Fruit fly (Drosophila melanogaster): ENCODE data around the gene emb.

The emb gene

dm6 chr2L:8365701-8366643 lies 37.4 kb upstream of the emb start, which contains the start of gene Pp2A-29B (continued):
- peak; percentile 15 for TF ChIP-seq CG2678 (tag; optimal IDR thresholded peaks at IDR 0.05)
- no peak for TF ChIP-seq Jarid2 (GFP tag; optimal IDR thresholded peaks at IDR 0.05)
- no peak for TF ChIP-seq seq (GFP tag; IDR thresholded peaks at IDR 0.05)
- peak; percentile 92 for TF ChIP-seq phol (tag; optimal IDR thresholded peaks at IDR 0.05)
- peak; percentile 98 for TF ChIP-seq bbx (GFP tag; IDR thresholded peaks at IDR 0.05; ENCODE audit: partially characterized antibody)
- peak; percentile 100 for TF ChIP-seq nerfin-1 (tag; optimal IDR thresholded peaks at IDR 0.05)
- peak; percentile 59 for TF ChIP-seq zen (tag; optimal IDR thresholded peaks at IDR 0.05)
- no peak for TF ChIP-seq pan (optimal IDR thresholded peaks at IDR 0.05)
- no peak for TF ChIP-seq pan (GFP tag; optimal IDR thresholded peaks at IDR 0.05 in 1 of 2, IDR thresholded peaks at IDR 0.05 in 1 of 2)
- TF ChIP-seq stc (GFP tag; IDR thresholded peaks at IDR 0.05), result no peak
- TF ChIP-seq zfh1 (GFP tag; IDR thresholded peaks at IDR 0.05), result no peak
- TF ChIP-seq HLHmδ (GFP tag; optimal IDR thresholded peaks at IDR 0.05), result no peak
- peak; percentile 95 for TF ChIP-seq ato (GFP tag; IDR thresholded peaks at IDR 0.05; ENCODE audit: partially characterized antibody)
- no peak for TF ChIP-seq tx (GFP tag; optimal IDR thresholded peaks at IDR 0.05)
- TF ChIP-seq CG15696 (tag; optimal IDR thresholded peaks at IDR 0.05), result peak; percentile 35
- peak; percentile 19 for TF ChIP-seq CG30403 (GFP tag; optimal IDR thresholded peaks at IDR 0.05)
- TF ChIP-seq prd (optimal IDR thresholded peaks at IDR 0.05), result no peak
- peak; percentile 24; the same call in 1 of the 3 replicates for TF ChIP-seq prd (GFP tag; IDR thresholded peaks at IDR 0.05)
- peak in 1 of 3 experiments; percentile 14 for TF ChIP-seq Stat92E (GFP tag; optimal IDR thresholded peaks at IDR 0.05)
- no peak for TF ChIP-seq Hey (tag; optimal IDR thresholded peaks at IDR 0.05)
- peak; percentile 52 for TF ChIP-seq gfzf (GFP tag; optimal IDR thresholded peaks at IDR 0.05)
- no peak for TF ChIP-seq Fer2 (tag; optimal IDR thresholded peaks at IDR 0.05)
- TF ChIP-seq CG1832 (GFP tag; optimal IDR thresholded peaks at IDR 0.05), result no peak
- TF ChIP-seq corto (GFP tag; optimal IDR thresholded peaks at IDR 0.05), result no peak
- peak; percentile 31 for TF ChIP-seq Ets97D (GFP tag; optimal IDR thresholded peaks at IDR 0.05)

- peak; percentile 25 for TF ChIP-seq CG11504 (tag; optimal IDR thresholded peaks at IDR 0.05)
- TF ChIP-seq CG6791 (GFP tag; IDR thresholded peaks at IDR 0.05; ENCODE audit: partially characterized antibody), result peak; percentile 90
- peak; percentile 83 for TF ChIP-seq HmgZ (tag; optimal IDR thresholded peaks at IDR 0.05)
- TF ChIP-seq CG30020 (tag; optimal IDR thresholded peaks at IDR 0.05), result no peak
- TF ChIP-seq Med (GFP tag), result peak; percentile 95
- peak; percentile 19 for TF ChIP-seq her (GFP tag; optimal IDR thresholded peaks at IDR 0.05)
- no peak for TF ChIP-seq dan (GFP tag; IDR thresholded peaks at IDR 0.05)
- peak; percentile 60 for TF ChIP-seq CG2120 (GFP tag; optimal IDR thresholded peaks at IDR 0.05)
- no peak for TF ChIP-seq az2 (GFP tag; optimal IDR thresholded peaks at IDR 0.05)
- peak; percentile 62 for TF ChIP-seq CG17385 (GFP tag; optimal IDR thresholded peaks at IDR 0.05)
- TF ChIP-seq CHES-1-like (GFP tag; optimal IDR thresholded peaks at IDR 0.05), result peak; percentile 27
- TF ChIP-seq CG7786 (GFP tag; optimal IDR thresholded peaks at IDR 0.05), result no peak
- peak; percentile 14 for TF ChIP-seq CG14710 (tag; optimal IDR thresholded peaks at IDR 0.05)
- TF ChIP-seq Hmx (GFP tag; optimal IDR thresholded peaks at IDR 0.05), result no peak
- no peak for TF ChIP-seq en (GFP tag; optimal IDR thresholded peaks at IDR 0.05)
- TF ChIP-seq CG8388 (GFP tag; optimal IDR thresholded peaks at IDR 0.05), result no peak
- TF ChIP-seq crol (GFP tag; IDR thresholded peaks at IDR 0.05), result no peak; the same call in 1 of the 2 replicates
- TF ChIP-seq Kr (GFP tag; optimal IDR thresholded peaks at IDR 0.05), result no peak
- TF ChIP-seq h (optimal IDR thresholded peaks at IDR 0.05), result no peak
- no peak for TF ChIP-seq pnt (GFP tag; optimal IDR thresholded peaks at IDR 0.05)
- peak; percentile 37 for TF ChIP-seq pho (GFP tag; optimal IDR thresholded peaks at IDR 0.05)
- TF ChIP-seq aop (GFP tag; IDR thresholded peaks at IDR 0.05), result no peak
These were observed 32.7 kb upstream of the emb start, which contains the start of gene CG17292 for dm6 chr2L:8370364-8371326. Gene CG17292 (plus strand): TSS chr2L:8370454.
